Fruit fly (Drosophila melanogaster) whole organism, wandering third instar larva: Measurements from ENCODE around the gene AP-2alpha.

ENCODE experiments used
- OdsH ChIP-seq: fragments of 200-800 bp; sonication (Bioruptor generic); optimal IDR thresholded peaks from 2 replicates; lab custom pipeline; 2016; ENCODE audit warnings: missing biosample characterization, mild to moderate bottlenecking, missing genetic modification characterization
- Sp1 ChIP-seq: fragments of 200-800 bp; sonication (Bioruptor generic); optimal IDR thresholded peaks from 3 replicates; lab custom pipeline; 2019; ENCODE audit warnings: missing biosample characterization, mild to moderate bottlenecking, missing genetic modification characterization, moderate library complexity
- h ChIP-seq: fragments of 200-800 bp; sonication (Bioruptor generic); optimal IDR thresholded peaks from 3 replicates; lab custom pipeline; 2016; ENCODE audit warnings: missing biosample characterization, mild to moderate bottlenecking, missing genetic modification characterization
- lola ChIP-seq: fragments of >200 bp; optimal IDR thresholded peaks from 2 replicates; lab custom pipeline; 2017; ENCODE audit warnings: missing biosample characterization, missing genetic modification characterization
- usp ChIP-seq: fragments of >200 bp; optimal IDR thresholded peaks from 2 replicates; lab custom pipeline; 2017; ENCODE audit warnings: missing biosample characterization, missing genetic modification characterization

DNA sequence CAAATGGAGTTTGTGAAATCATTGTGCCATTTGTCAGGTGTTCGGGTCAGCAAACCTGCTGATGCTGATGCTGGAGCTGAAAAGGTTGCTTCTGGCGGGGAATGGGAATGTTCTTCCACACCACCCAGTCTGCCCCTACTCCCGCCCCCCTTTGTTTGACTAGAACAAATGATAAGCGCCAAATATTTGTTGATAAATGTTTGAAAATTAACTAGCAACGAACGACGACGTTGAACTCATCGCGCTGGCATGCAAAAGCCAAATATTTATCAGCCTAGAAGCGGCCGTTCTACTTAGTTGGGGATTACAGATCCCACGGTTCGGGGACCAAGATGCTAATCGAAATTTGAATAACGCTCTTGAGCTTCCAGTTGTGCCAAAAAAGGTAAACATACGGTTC, 10.9 kb upstream of the AP-2alpha start:
- TF ChIP-seq lola (GFP tag; lab: Kevin White, UChicago) (no peak), Sp1 (GFP tag; lab: Kevin White, UChicago) (no peak), h (GFP tag; lab: Kevin White, UChicago) (no peak), OdsH (GFP tag; lab: Kevin White, UChicago) (no peak), usp (GFP tag; lab: Kevin White, UChicago) (no peak)
